Worm (Caenorhabditis elegans) whole organism, mixed stage, embryonic: ENCODE results near the gene Y40C5A.4.

ENCODE experiments used
- blmp-1 ChIP-seq: fragments of 150-350 bp; optimal IDR thresholded peaks from 2 replicates; lab custom pipeline; 2014; ENCODE audit warnings: missing biosample characterization, missing genetic modification characterization
- drap-1 ChIP-seq: fragments of 200-800 bp; sonication (Bioruptor generic); optimal IDR thresholded peaks from 3 replicates; lab custom pipeline; 2018; ENCODE audit warnings: mild to moderate bottlenecking, missing genetic modification characterization, missing compliant biosample characterization
- elt-1 ChIP-seq: sonication (generic microtip); optimal IDR thresholded peaks from 2 replicates; lab custom pipeline; 2017; ENCODE audit warnings: missing genetic modification characterization, mild to moderate bottlenecking, missing compliant biosample characterization, antibody characterized with exemption, moderate library complexity, borderline replicate concordance; ENCODE audit not compliant: insufficient read depth
- mls-2 ChIP-seq: sonication (generic microtip); optimal IDR thresholded peaks from 2 replicates; lab custom pipeline; 2016; ENCODE audit warnings: mild to moderate bottlenecking, missing genetic modification characterization, moderate library complexity, missing compliant biosample characterization
- unc-62 ChIP-seq: fragments of 150-350 bp; optimal IDR thresholded peaks from 2 replicates; lab custom pipeline; 2014; ENCODE audit warnings: missing biosample characterization, missing genetic modification reagents, missing genetic modification characterization

- TF ChIP-seq drap-1 (no peak), unc-62 (GFP tag; lab: Kevin White, UChicago) (no peak), elt-1 (tag; lab: Kevin White, UChicago) (no peak), blmp-1 (tag; lab: Kevin White, UChicago) (no peak), mls-2 (tag; lab: Kevin White, UChicago) (no peak)
Observed at ce11 chrIV:7309678-7310077, 55.2 kb downstream of the Y40C5A.4 start.
